Fruit fly (Drosophila melanogaster): ENCODE results near the gene Tango9.

dm6 chr3R:11948903-11949358, 25.8 kb downstream of the Tango9 start, which contains the start of gene Cad87A:
- TF ChIP-seq cic (GFP tag; optimal IDR thresholded peaks at IDR 0.05) (no peak), Clk (GFP tag; optimal IDR thresholded peaks at IDR 0.05) (no peak), CG5204 (GFP tag; optimal IDR thresholded peaks at IDR 0.05) (no peak), tj (GFP tag; optimal IDR thresholded peaks at IDR 0.05) (peak; percentile 49), bab1 (GFP tag; optimal IDR thresholded peaks at IDR 0.05) (no peak), CG7101 (tag; optimal IDR thresholded peaks at IDR 0.05) (no peak)

All from whole organism, adult.